Worm (Caenorhabditis elegans) whole organism, late embryonic: ENCODE data around the gene T28F12.1.

Source experiments
- C08G9.2 ChIP-seq: sonication (generic microtip); optimal IDR thresholded peaks from 2 replicates; lab custom pipeline; 2016; ENCODE audit warnings: mild to moderate bottlenecking, missing genetic modification characterization, moderate library complexity, missing compliant biosample characterization
- C38D4.7 ChIP-seq: fragments of 200-800 bp; sonication (Bioruptor generic); optimal IDR thresholded peaks from 2 replicates; lab custom pipeline; 2018; ENCODE audit warnings: mild to moderate bottlenecking, missing genetic modification characterization, moderate library complexity, missing compliant biosample characterization
- K02D7.2 ChIP-seq: sonication (generic microtip); optimal IDR thresholded peaks from 2 replicates; lab custom pipeline; 2017; ENCODE audit warnings: mild to moderate bottlenecking, missing genetic modification characterization, missing compliant biosample characterization
- K09A11.1 ChIP-seq: sonication (generic microtip); optimal IDR thresholded peaks from 2 replicates; lab custom pipeline; 2017; ENCODE audit warnings: antibody characterized with exemption, mild to moderate bottlenecking, missing genetic modification characterization, missing compliant biosample characterization; ENCODE audit not compliant: insufficient read depth
- T23F11.4 ChIP-seq: fragments of 200-800 bp; sonication (Bioruptor generic); optimal IDR thresholded peaks from 2 replicates; lab custom pipeline; 2018; ENCODE audit warnings: mild to moderate bottlenecking, missing genetic modification characterization, missing compliant biosample characterization
- Y22D7AL.16 ChIP-seq: sonication (generic microtip); optimal IDR thresholded peaks from 2 replicates; lab custom pipeline; 2016; ENCODE audit warnings: missing genetic modification characterization, missing compliant biosample characterization
- ahr-1 ChIP-seq: sonication (generic microtip); optimal IDR thresholded peaks from 2 replicates; lab custom pipeline; 2016; ENCODE audit warnings: missing genetic modification characterization, missing compliant biosample characterization
- ama-1 ChIP-seq: fragments of 150-350 bp; optimal IDR thresholded peaks from 2 replicates; lab custom pipeline; 2014
- ceh-14 ChIP-seq: sonication (generic microtip); optimal IDR thresholded peaks from 2 replicates; lab custom pipeline; 2016; ENCODE audit warnings: missing genotype, missing genetic modification characterization, missing compliant biosample characterization
- ceh-18 ChIP-seq: sonication (generic microtip); optimal IDR thresholded peaks from 2 replicates; lab custom pipeline; 2016; ENCODE audit warnings: missing genetic modification characterization, missing compliant biosample characterization
- ceh-22 ChIP-seq: sonication (generic microtip); optimal IDR thresholded peaks from 2 replicates; lab custom pipeline; 2017; ENCODE audit warnings: missing biosample characterization, missing genetic modification characterization
- ceh-24 ChIP-seq: sonication (generic microtip); optimal IDR thresholded peaks from 2 replicates; lab custom pipeline; 2016; ENCODE audit warnings: mild to moderate bottlenecking, missing genetic modification characterization, missing compliant biosample characterization
- ceh-31 ChIP-seq: sonication (generic microtip); optimal IDR thresholded peaks from 2 replicates; lab custom pipeline; 2016; ENCODE audit warnings: missing genetic modification characterization, missing compliant biosample characterization
- ceh-34 ChIP-seq: sonication (generic microtip); optimal IDR thresholded peaks from 2 replicates; lab custom pipeline; 2016; ENCODE audit warnings: mild to moderate bottlenecking, missing genetic modification characterization, missing compliant biosample characterization
- ceh-48 ChIP-seq: sonication (generic microtip); optimal IDR thresholded peaks from 2 replicates; lab custom pipeline; 2016; ENCODE audit warnings: missing genetic modification characterization, inconsistent platforms, missing compliant biosample characterization
- ceh-6 ChIP-seq: fragments of 200-800 bp; sonication (Bioruptor generic); optimal IDR thresholded peaks from 2 replicates; lab custom pipeline; 2018; ENCODE audit warnings: mild to moderate bottlenecking, missing genetic modification characterization, missing compliant biosample characterization
- ceh-9 ChIP-seq: sonication (generic microtip); optimal IDR thresholded peaks from 2 replicates; lab custom pipeline; 2016; ENCODE audit warnings: mild to moderate bottlenecking, missing genetic modification characterization, inconsistent platforms, missing compliant biosample characterization
- dmd-4 ChIP-seq: sonication (generic microtip); optimal IDR thresholded peaks from 2 replicates; lab custom pipeline; 2016; ENCODE audit warnings: borderline replicate concordance, missing genetic modification characterization, missing compliant biosample characterization
- elt-2 ChIP-seq: sonication (generic microtip); optimal IDR thresholded peaks from 2 replicates; lab custom pipeline; 2016; ENCODE audit warnings: missing genetic modification reagents, missing genetic modification characterization, missing compliant biosample characterization
- fkh-10 ChIP-seq: fragments of 150-350 bp; optimal IDR thresholded peaks from 2 replicates; lab custom pipeline; 2014; ENCODE audit warnings: missing biosample characterization, missing genetic modification reagents, missing genetic modification characterization
- fkh-6 ChIP-seq: sonication (generic microtip); optimal IDR thresholded peaks from 2 replicates; lab custom pipeline; 2016; ENCODE audit warnings: missing genetic modification characterization, missing compliant biosample characterization
- hlh-30 ChIP-seq: sonication (generic microtip); optimal IDR thresholded peaks from 2 replicates; lab custom pipeline; 2017; ENCODE audit warnings: antibody characterized with exemption, missing genetic modification characterization, missing compliant biosample characterization; ENCODE audit not compliant: insufficient read depth
- hlh-8 ChIP-seq: sonication (generic microtip); optimal IDR thresholded peaks from 2 replicates; lab custom pipeline; 2016; ENCODE audit warnings: missing genotype, missing genetic modification characterization, missing compliant biosample characterization
- lim-6 ChIP-seq: sonication (generic microtip); optimal IDR thresholded peaks from 2 replicates; lab custom pipeline; 2016; ENCODE audit warnings: missing genetic modification characterization, missing compliant biosample characterization
- madf-2 ChIP-seq: sonication (generic microtip); optimal IDR thresholded peaks from 2 replicates; lab custom pipeline; 2017; ENCODE audit warnings: missing genetic modification characterization, missing compliant biosample characterization
- mec-3 ChIP-seq: sonication (generic microtip); optimal IDR thresholded peaks from 2 replicates; lab custom pipeline; 2016; ENCODE audit warnings: borderline replicate concordance, missing genetic modification characterization, missing compliant biosample characterization
- nfya-1 ChIP-seq: sonication (generic microtip); optimal IDR thresholded peaks from 2 replicates; lab custom pipeline; 2017; ENCODE audit warnings: missing genetic modification characterization, mild to moderate bottlenecking, missing compliant biosample characterization, antibody characterized with exemption, moderate library complexity
- nhr-11 ChIP-seq: fragments of 150-350 bp; optimal IDR thresholded peaks from 2 replicates; lab custom pipeline; 2014; ENCODE audit warnings: missing biosample characterization, missing genetic modification characterization
- pag-3 ChIP-seq: sonication (generic microtip); optimal IDR thresholded peaks from 2 replicates; lab custom pipeline; 2016; ENCODE audit warnings: missing compliant biosample characterization, missing genetic modification characterization, borderline replicate concordance
- pha-4 ChIP-seq: fragments of 150-350 bp; optimal IDR thresholded peaks from 2 replicates; lab custom pipeline; 2018; ENCODE audit warnings: missing biosample characterization, missing genetic modification reagents, missing genetic modification characterization
- pqm-1 ChIP-seq: sonication (generic microtip); optimal IDR thresholded peaks from 2 replicates; lab custom pipeline; 2016; ENCODE audit warnings: missing genetic modification characterization, missing compliant biosample characterization
- pros-1 ChIP-seq: fragments of 150-350 bp; optimal IDR thresholded peaks from 2 replicates; lab custom pipeline; 2014; ENCODE audit warnings: missing biosample characterization, missing genetic modification reagents, missing genetic modification characterization
- ref-2 ChIP-seq: sonication (generic microtip); optimal IDR thresholded peaks from 2 replicates; lab custom pipeline; 2016; ENCODE audit warnings: missing genetic modification characterization, missing compliant biosample characterization
- sox-4 ChIP-seq: sonication (generic microtip); optimal IDR thresholded peaks from 2 replicates; lab custom pipeline; 2017; ENCODE audit warnings: mild to moderate bottlenecking, missing genetic modification characterization, inconsistent platforms, missing compliant biosample characterization
- tbx-2 ChIP-seq: sonication (generic microtip); optimal IDR thresholded peaks from 2 replicates; lab custom pipeline; 2016; ENCODE audit warnings: missing genetic modification characterization, missing compliant biosample characterization
- unc-3 ChIP-seq, 2 experiments: fragments of 200-800 bp in 1 of 2; sonication (Bioruptor generic) in 1 of 2; sonication (generic microtip) in 1 of 2; conservative IDR thresholded peaks in 1 of 2; optimal IDR thresholded peaks in 1 of 2; 2 replicates each; pipeline versions ENCODE4 v1.3.6 to Lab custom; 2016 to 2022; ENCODE audit warnings: missing compliant biosample characterization in 2 of 2, missing genetic modification characterization in 2 of 2, missing genetic modification reagents in 1 of 2
- unc-42 ChIP-seq: sonication (generic microtip); optimal IDR thresholded peaks from 2 replicates; lab custom pipeline; 2016; ENCODE audit warnings: missing genotype, missing genetic modification characterization, missing compliant biosample characterization
- unc-55 ChIP-seq: sonication (generic microtip); optimal IDR thresholded peaks from 2 replicates; lab custom pipeline; 2017; ENCODE audit warnings: missing biosample characterization, missing genetic modification reagents, missing genetic modification characterization

T28F12.1 gene

DNA sequence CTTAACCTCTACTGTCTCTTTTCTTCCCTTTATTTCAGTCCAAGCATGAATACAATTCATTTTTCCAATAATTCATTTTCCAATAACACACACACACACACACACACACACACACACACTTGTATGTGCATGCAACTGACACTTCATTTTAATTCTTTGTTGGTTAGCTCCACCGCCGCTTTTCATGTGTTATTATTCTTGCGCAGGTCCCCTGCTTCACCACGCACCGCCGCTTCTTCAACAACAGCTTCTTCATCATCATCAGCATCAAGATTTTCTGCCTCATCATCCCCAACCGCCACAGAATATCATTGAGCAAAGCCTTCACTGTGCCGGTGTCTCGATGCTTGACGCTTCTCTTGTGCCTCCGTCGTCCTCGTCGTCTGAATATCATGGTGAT is 8.4 kb upstream of the T28F12.1 start:
- TF ChIP-seq pag-3 (tag; lab: Kevin White, UChicago) (no peak), C38D4.7 (no peak), K02D7.2 (tag; lab: Kevin White, UChicago) (no peak)
- TF ChIP-seq, all 69 proteins: peak for 0

DNA sequence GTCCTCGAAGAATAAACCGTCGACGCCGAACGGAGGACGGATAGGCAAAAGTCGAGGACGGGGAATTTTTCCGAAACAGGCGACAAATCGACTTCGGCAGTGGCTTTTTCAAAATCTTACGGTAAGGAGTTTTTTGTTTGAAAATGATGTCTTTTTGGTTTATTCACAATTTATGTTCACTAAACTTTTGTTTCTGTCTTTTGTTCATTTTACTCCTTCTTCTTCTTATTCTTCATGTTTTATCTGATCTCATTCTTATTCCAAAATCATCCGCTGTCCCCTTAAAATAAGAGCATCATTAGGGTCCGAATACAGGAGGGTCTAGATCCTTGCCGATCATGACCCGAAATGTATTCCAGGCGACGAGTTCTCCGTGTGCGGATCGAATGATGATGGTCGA is 7.8 kb upstream of the T28F12.1 start:
- TF ChIP-seq ceh-48 (tag; lab: Kevin White, UChicago) (no peak), K09A11.1 (tag; lab: Kevin White, UChicago) (no peak), tbx-2 (tag; lab: Kevin White, UChicago) (no peak), lim-6 (tag; lab: Kevin White, UChicago) (no peak), hlh-8 (tag; lab: Kevin White, UChicago) (no peak), ceh-9 (tag; lab: Kevin White, UChicago) (no peak), ahr-1 (tag; lab: Kevin White, UChicago) (no peak), T23F11.4 (GFP tag; lab: Kevin White, UChicago) (no peak), dmd-4 (tag; lab: Kevin White, UChicago) (no peak), fkh-6 (tag; lab: Kevin White, UChicago) (no peak), ceh-18 (tag; lab: Kevin White, UChicago) (no peak), nfya-1 (tag; lab: Kevin White, UChicago) (no peak), ceh-31 (tag; lab: Kevin White, UChicago) (no peak), pros-1 (tag; lab: Kevin White, UChicago) (no peak), fkh-10 (GFP tag; lab: Kevin White, UChicago) (no peak), sox-4 (tag; lab: Kevin White, UChicago) (no peak)

DNA sequence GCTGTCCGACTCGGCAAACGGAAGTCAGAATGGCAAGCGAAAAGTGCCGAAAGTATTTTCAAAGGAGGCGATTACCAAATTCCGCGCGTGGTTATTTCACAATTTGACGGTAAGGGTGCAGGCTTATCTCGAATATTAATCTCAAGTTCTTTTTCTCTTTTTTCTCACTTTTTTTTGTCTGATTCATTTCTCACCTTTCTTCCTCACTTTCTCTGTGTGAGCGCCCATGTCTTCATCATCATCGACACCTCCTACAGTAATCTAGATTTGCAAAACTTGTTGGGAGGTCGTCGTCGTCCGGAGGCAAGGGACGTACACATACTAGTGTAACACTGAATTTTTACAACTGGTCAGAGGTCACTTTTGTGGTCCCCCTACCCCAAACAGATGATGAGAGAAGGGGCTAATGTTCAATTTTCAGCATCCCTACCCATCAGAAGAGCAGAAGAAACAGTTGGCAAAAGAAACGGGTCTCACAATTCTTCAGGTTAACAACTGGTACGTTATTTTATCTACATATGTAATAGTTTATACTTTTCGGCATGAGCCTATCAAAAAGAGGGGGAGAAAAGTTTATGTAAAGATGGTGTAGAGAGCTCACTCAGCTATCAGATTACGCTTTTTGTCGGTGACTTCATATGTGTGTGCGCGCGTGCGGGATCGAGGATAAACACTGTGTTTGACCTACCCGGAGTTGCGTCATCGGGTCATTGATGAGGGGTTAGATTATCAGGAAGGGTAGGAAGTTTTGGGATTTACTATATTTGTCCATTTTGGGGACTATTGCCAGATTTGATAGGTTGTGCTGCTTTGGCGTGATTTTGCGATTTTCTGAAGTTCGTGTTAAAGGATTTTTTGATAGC is 7.2 kb upstream of the T28F12.1 start:
- TF ChIP-seq ceh-34 (tag; lab: Kevin White, UChicago) (peak; percentile 60), madf-2 (tag; lab: Kevin White, UChicago) (no peak)

DNA sequence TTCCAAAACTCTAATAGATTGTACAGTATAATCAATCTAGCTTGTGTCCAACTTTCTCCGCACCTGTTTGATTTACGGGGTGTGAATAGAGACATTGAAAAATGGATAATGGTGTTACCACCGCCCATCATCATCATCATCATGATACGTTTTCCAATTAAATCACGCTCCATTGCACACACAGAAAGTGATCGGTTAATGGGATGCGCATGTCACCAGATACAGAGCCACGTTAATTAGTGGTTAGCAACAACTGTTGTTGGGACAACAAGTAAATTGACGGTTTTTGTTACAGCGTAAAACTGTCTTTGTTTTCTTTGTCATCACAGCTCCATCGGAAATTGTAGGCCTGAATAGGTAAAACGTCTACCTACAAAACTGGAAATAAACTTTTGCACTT is 6.2 kb upstream of the T28F12.1 start:
- TF ChIP-seq ama-1 (lab: Kevin White, UChicago) (no peak), unc-55 (peak; percentile 34)

DNA sequence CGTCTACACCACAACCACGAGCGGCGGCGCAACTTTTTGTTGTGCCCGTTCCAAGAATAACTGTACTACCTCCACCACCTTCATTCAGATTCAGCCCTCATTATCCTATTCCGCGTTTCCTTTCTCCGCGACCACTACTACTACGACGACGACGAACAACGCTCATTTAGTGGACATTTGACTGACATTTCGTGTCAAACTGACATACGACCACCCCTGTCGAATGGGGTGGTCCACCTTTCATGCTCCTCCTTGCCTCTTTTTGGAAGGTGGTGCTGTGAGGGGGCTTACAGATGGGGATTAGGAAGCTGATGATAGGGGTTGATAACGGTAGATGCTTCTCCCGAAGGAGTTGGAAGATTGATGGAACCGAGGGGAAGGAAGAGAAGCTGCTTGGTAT is 5.7 kb upstream of the T28F12.1 start:
- no peak for TF ChIP-seq elt-2
- no peak for TF ChIP-seq unc-42 (tag; lab: Kevin White, UChicago)
- TF ChIP-seq ceh-14 (tag; lab: Kevin White, UChicago): no peak
- peak; percentile 95 for TF ChIP-seq unc-55
- TF ChIP-seq nhr-11: no peak
- TF ChIP-seq ceh-22 (tag; lab: Kevin White, UChicago): no peak
- TF ChIP-seq C08G9.2 (tag; lab: Kevin White, UChicago): peak; percentile 17
- TF ChIP-seq pros-1 (tag; lab: Kevin White, UChicago): no peak

DNA sequence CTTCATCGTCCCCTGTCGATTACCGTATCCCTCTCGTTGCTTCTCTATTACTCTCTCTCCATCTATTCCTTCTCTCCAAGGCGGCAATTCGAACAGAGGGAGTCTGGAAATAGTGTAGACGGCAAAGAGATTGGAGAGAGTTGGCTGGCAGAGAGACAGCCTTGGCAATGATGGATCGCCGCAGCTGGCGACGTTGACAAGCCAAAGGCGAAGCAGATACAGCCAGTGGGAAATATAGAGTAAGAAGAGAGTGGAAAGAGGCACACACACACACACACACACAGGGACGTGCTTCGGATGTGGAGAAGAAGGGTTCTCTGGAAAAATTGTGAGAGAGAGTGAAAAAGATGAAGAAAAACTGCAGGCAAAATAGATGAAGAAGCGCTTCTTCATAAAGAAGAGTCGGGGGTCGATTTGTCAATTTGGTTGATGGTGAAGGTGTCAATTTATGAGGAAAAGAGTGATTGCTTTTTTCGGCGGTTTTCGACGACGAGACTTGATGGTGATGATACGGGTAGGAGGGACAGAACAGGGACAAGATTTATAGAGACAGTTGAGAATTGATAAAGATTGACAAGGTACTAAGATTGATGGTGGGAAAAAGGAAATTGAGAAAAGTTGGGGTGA is 4.9 kb upstream of the T28F12.1 start:
- TF ChIP-seq T23F11.4 (GFP tag; lab: Kevin White, UChicago) (peak; percentile 6), dmd-4 (tag; lab: Kevin White, UChicago) (peak; percentile 38), Y22D7AL.16 (tag; lab: Kevin White, UChicago) (no peak), ref-2 (tag; lab: Kevin White, UChicago) (peak; percentile 51), pag-3 (tag; lab: Kevin White, UChicago) (no peak), pha-4 (tag; lab: Kevin White, UChicago) (no peak), mec-3 (no peak), pros-1 (tag; lab: Kevin White, UChicago) (no peak), ceh-14 (tag; lab: Kevin White, UChicago) (peak; percentile 79), hlh-8 (tag; lab: Kevin White, UChicago) (peak; percentile 63), ceh-6 (no peak), nfya-1 (tag; lab: Kevin White, UChicago) (peak; percentile 74), ceh-18 (tag; lab: Kevin White, UChicago) (peak; percentile 81), ceh-24 (no peak), pqm-1 (tag; lab: Kevin White, UChicago) (no peak), unc-42 (tag; lab: Kevin White, UChicago) (peak; percentile 9), madf-2 (tag; lab: Kevin White, UChicago) (no peak), ceh-34 (tag; lab: Kevin White, UChicago) (peak; percentile 50), unc-3 (GFP tag; conservative IDR thresholded peaks at IDR 0.05; lab: Robert Waterston, UW) (no peak), unc-3 (tag; optimal IDR thresholded peaks at IDR 0.05; lab: Kevin White, UChicago) (peak; percentile 20), hlh-30 (tag; lab: Kevin White, UChicago) (no peak)
